Worm (Caenorhabditis elegans): ENCODE measurements around the gene aakg-5.

ce11 chrII:9974967-9975366, at the start of gene aakg-5:
- no peak for TF ChIP-seq klf-2 (GFP tag; conservative IDR thresholded peaks at IDR 0.05)
- no peak for TF ChIP-seq ztf-29 (GFP tag; IDR thresholded peaks at IDR 0.05)
- TF ChIP-seq T22C8.4 (GFP tag; IDR thresholded peaks at IDR 0.05): no peak
- TF ChIP-seq cog-1 (tag; optimal IDR thresholded peaks at IDR 0.05): no peak

Data from whole organism, midembryonic.